Worm (Caenorhabditis elegans) whole organism, L1 larva: ENCODE measurements around the gene ccm-3.

Experiments
- C04F5.9 ChIP-seq: sonication (generic microtip); optimal IDR thresholded peaks from 2 replicates; lab custom pipeline; 2016; ENCODE audit warnings: missing genetic modification characterization, missing compliant biosample characterization
- F16B12.6 ChIP-seq: fragments of 150-350 bp; optimal IDR thresholded peaks from 2 replicates; lab custom pipeline; 2014; ENCODE audit warnings: missing biosample characterization, missing genetic modification characterization
- aha-1 ChIP-seq: fragments of 150-350 bp; optimal IDR thresholded peaks from 2 replicates; lab custom pipeline; 2014; ENCODE audit warnings: missing biosample characterization, missing genetic modification characterization
- alr-1 ChIP-seq: fragments of 200-800 bp; sonication (Bioruptor generic); optimal IDR thresholded peaks from 2 replicates; lab custom pipeline; 2018; ENCODE audit warnings: borderline replicate concordance, mild to moderate bottlenecking, missing genetic modification characterization, missing compliant biosample characterization
- aly-2 ChIP-seq: fragments of 150-350 bp; optimal IDR thresholded peaks from 2 replicates; lab custom pipeline; 2014; ENCODE audit warnings: missing biosample characterization, missing genetic modification characterization
- ama-1 ChIP-seq: fragments of 150-350 bp; optimal IDR thresholded peaks from 2 replicates; lab custom pipeline; 2014
- blmp-1 ChIP-seq: fragments of 150-350 bp; optimal IDR thresholded peaks from 2 replicates; lab custom pipeline; 2014; ENCODE audit warnings: missing biosample characterization, missing genetic modification characterization
- ceh-8 ChIP-seq: fragments of 200-800 bp; sonication (Bioruptor generic); optimal IDR thresholded peaks from 2 replicates; lab custom pipeline; 2018; ENCODE audit warnings: mild to moderate bottlenecking, missing genetic modification characterization, moderate library complexity, missing compliant biosample characterization
- ceh-82 ChIP-seq, 3 experiments: fragments of 150-350 bp in 1 of 3; sonication (generic microtip) in 2 of 3; optimal IDR thresholded peaks; 2 replicates each; lab custom pipeline; 2014 to 2017; ENCODE audit warnings: missing biosample characterization in 3 of 3, missing genetic modification characterization in 3 of 3
- dsc-1 ChIP-seq: sonication (generic microtip); optimal IDR thresholded peaks from 2 replicates; lab custom pipeline; 2016; ENCODE audit warnings: mild to moderate bottlenecking, missing genetic modification characterization, missing compliant biosample characterization
- efl-1 ChIP-seq, 4 experiments: fragments of 150-350 bp; optimal IDR thresholded peaks in 3 of 4; peaks in 1 of 4; 1 replicate in 1 of 4; 2 replicates in 3 of 4; lab custom pipeline; 2014; ENCODE audit warnings: missing biosample characterization in 2 of 4, missing genetic modification characterization in 2 of 4, missing genetic modification reagents in 2 of 4
- efl-3 ChIP-seq: fragments of 200-800 bp; sonication (Bioruptor generic); optimal IDR thresholded peaks from 2 replicates; lab custom pipeline; 2018; ENCODE audit warnings: mild to moderate bottlenecking, missing genetic modification characterization, missing compliant biosample characterization
- egl-27 ChIP-seq, 2 experiments: fragments of 150-350 bp in 1 of 2; sonication (generic microtip); optimal IDR thresholded peaks; 3 replicates each; lab custom pipeline; 2017 to 2018; ENCODE audit warnings: missing biosample characterization in 2 of 2, missing genetic modification characterization in 2 of 2, missing genetic modification reagents in 2 of 2
- elt-2 ChIP-seq: sonication (generic microtip); optimal IDR thresholded peaks from 2 replicates; lab custom pipeline; 2016; ENCODE audit warnings: missing genetic modification characterization, mild to moderate bottlenecking, inconsistent platforms, missing compliant biosample characterization, missing genetic modification reagents
- elt-3 ChIP-seq, 6 experiments: fragments of 150-350 bp in 1 of 6; sonication (generic microtip); optimal IDR thresholded peaks; 2 replicates each; lab custom pipeline; 2017 to 2018; ENCODE audit warnings: missing biosample characterization in 6 of 6, missing genetic modification characterization in 6 of 6, inconsistent platforms in 1 of 6
- ets-5 ChIP-seq: fragments of 200-800 bp; sonication (Bioruptor generic); IDR thresholded peaks from 2 replicates; pipeline ENCODE4 v1.3.6; 2022; ENCODE audit warnings: missing genetic modification characterization, missing compliant biosample characterization
- fkh-10 ChIP-seq: sonication (generic microtip); optimal IDR thresholded peaks from 2 replicates; lab custom pipeline; 2017; ENCODE audit warnings: missing biosample characterization, missing genetic modification reagents, missing genetic modification characterization
- fkh-4 ChIP-seq: sonication (generic microtip); optimal IDR thresholded peaks from 2 replicates; lab custom pipeline; 2016; ENCODE audit warnings: missing compliant biosample characterization, missing genetic modification characterization, borderline replicate concordance
- fkh-8 ChIP-seq: sonication (generic microtip); optimal IDR thresholded peaks from 2 replicates; lab custom pipeline; 2016; ENCODE audit warnings: mild to moderate bottlenecking, missing genetic modification characterization, missing compliant biosample characterization
- fos-1 ChIP-seq: fragments of 150-350 bp; optimal IDR thresholded peaks from 2 replicates; lab custom pipeline; 2014; ENCODE audit warnings: missing biosample characterization, missing genetic modification characterization
- grh-1 ChIP-seq: fragments of 200-800 bp; sonication (Bioruptor generic); IDR thresholded peaks from 2 replicates; pipeline ENCODE4 v1.3.6; 2022; ENCODE audit warnings: missing genetic modification reagents, missing genetic modification characterization, missing compliant biosample characterization
- irx-1 ChIP-seq: sonication (generic microtip); optimal IDR thresholded peaks from 2 replicates; lab custom pipeline; 2016; ENCODE audit warnings: missing genetic modification characterization, missing compliant biosample characterization
- jun-1 ChIP-seq: fragments of 150-350 bp; optimal IDR thresholded peaks from 2 replicates; lab custom pipeline; 2014; ENCODE audit warnings: missing biosample characterization, missing genetic modification reagents, missing genetic modification characterization
- lin-13 ChIP-seq: fragments of 150-350 bp; optimal IDR thresholded peaks from 2 replicates; lab custom pipeline; 2014; ENCODE audit warnings: missing biosample characterization, missing genetic modification reagents, missing genetic modification characterization
- lin-35 ChIP-seq, 2 experiments: fragments of 150-350 bp; optimal IDR thresholded peaks; 2 replicates each; lab custom pipeline; 2014; ENCODE audit warnings: missing biosample characterization in 2 of 2, missing genetic modification characterization in 2 of 2, missing genetic modification reagents in 2 of 2
- lin-39 ChIP-seq: fragments of 150-350 bp; optimal IDR thresholded peaks from 2 replicates; lab custom pipeline; 2014; ENCODE audit warnings: missing biosample characterization, missing genetic modification reagents, missing genetic modification characterization
- lir-3 ChIP-seq: sonication (generic microtip); optimal IDR thresholded peaks from 2 replicates; lab custom pipeline; 2016; ENCODE audit warnings: mild to moderate bottlenecking, missing genetic modification characterization, moderate library complexity, missing compliant biosample characterization; ENCODE audit not compliant: poor library complexity
- mab-9 ChIP-seq: fragments of 200-800 bp; sonication (Bioruptor generic); IDR thresholded peaks from 2 replicates; pipeline ENCODE4 v1.3.6; 2022; ENCODE audit warnings: missing genetic modification reagents, missing genetic modification characterization, missing compliant biosample characterization
- mdl-1 ChIP-seq, 2 experiments: fragments of 150-350 bp; optimal IDR thresholded peaks; 2 replicates each; lab custom pipeline; 2014 to 2017; ENCODE audit warnings: missing biosample characterization in 2 of 2, missing genetic modification characterization in 2 of 2, inconsistent platforms in 1 of 2
- nhr-11 ChIP-seq: fragments of 150-350 bp; optimal IDR thresholded peaks from 2 replicates; lab custom pipeline; 2014; ENCODE audit warnings: missing biosample characterization, missing genetic modification characterization
- nhr-20 ChIP-seq: sonication (generic microtip); optimal IDR thresholded peaks from 2 replicates; lab custom pipeline; 2016; ENCODE audit warnings: mild to moderate bottlenecking, missing genetic modification characterization, missing compliant biosample characterization
- nhr-28 ChIP-seq: fragments of 150-350 bp; optimal IDR thresholded peaks from 2 replicates; lab custom pipeline; 2014; ENCODE audit warnings: missing biosample characterization, missing genetic modification characterization
- nhr-71 ChIP-seq: sonication (generic microtip); optimal IDR thresholded peaks from 2 replicates; lab custom pipeline; 2016; ENCODE audit warnings: mild to moderate bottlenecking, missing genetic modification characterization, moderate library complexity, missing compliant biosample characterization
- nhr-77 ChIP-seq: fragments of 150-350 bp; optimal IDR thresholded peaks from 2 replicates; lab custom pipeline; 2014; ENCODE audit warnings: missing biosample characterization, missing genetic modification characterization
- nhr-90 ChIP-seq: sonication (generic microtip); optimal IDR thresholded peaks from 2 replicates; lab custom pipeline; 2016; ENCODE audit warnings: mild to moderate bottlenecking, missing genetic modification characterization, missing compliant biosample characterization; ENCODE audit not compliant: poor library complexity
- pag-3 ChIP-seq: sonication (generic microtip); optimal IDR thresholded peaks from 2 replicates; lab custom pipeline; 2017; ENCODE audit warnings: missing genetic modification characterization, mild to moderate bottlenecking, missing compliant biosample characterization, antibody characterized with exemption, borderline replicate concordance; ENCODE audit not compliant: insufficient read depth
- pax-3 ChIP-seq: fragments of 200-800 bp; sonication (Bioruptor generic); optimal IDR thresholded peaks from 2 replicates; lab custom pipeline; 2018; ENCODE audit warnings: mild to moderate bottlenecking, missing genetic modification characterization, moderate library complexity, missing compliant biosample characterization
- rnt-1 ChIP-seq: sonication (generic microtip); optimal IDR thresholded peaks from 2 replicates; lab custom pipeline; 2016; ENCODE audit warnings: mild to moderate bottlenecking, missing genetic modification characterization, moderate library complexity, missing compliant biosample characterization
- skn-1 ChIP-seq: fragments of 150-350 bp; optimal IDR thresholded peaks from 2 replicates; lab custom pipeline; 2014; ENCODE audit warnings: missing biosample characterization, missing genetic modification characterization
- sox-4 ChIP-seq: sonication (generic microtip); optimal IDR thresholded peaks from 2 replicates; lab custom pipeline; 2016; ENCODE audit warnings: missing genetic modification characterization, missing compliant biosample characterization
- sup-37 ChIP-seq: fragments of 200-800 bp; sonication (Bioruptor generic); optimal IDR thresholded peaks from 2 replicates; lab custom pipeline; 2018; ENCODE audit warnings: mild to moderate bottlenecking, missing genetic modification characterization, missing compliant biosample characterization
- tbx-2 ChIP-seq: sonication (generic microtip); optimal IDR thresholded peaks from 2 replicates; lab custom pipeline; 2016; ENCODE audit warnings: missing genetic modification characterization, missing compliant biosample characterization
- tlp-1 ChIP-seq: fragments of 150-350 bp; optimal IDR thresholded peaks from 2 replicates; lab custom pipeline; 2014; ENCODE audit warnings: missing biosample characterization, missing genetic modification characterization
- unc-130 ChIP-seq: fragments of 150-350 bp; optimal IDR thresholded peaks from 2 replicates; lab custom pipeline; 2017; ENCODE audit warnings: missing biosample characterization, missing genetic modification characterization, inconsistent platforms
- unc-30 ChIP-seq: sonication (generic microtip); optimal IDR thresholded peaks from 2 replicates; lab custom pipeline; 2017; ENCODE audit warnings: missing biosample characterization, missing genetic modification characterization
- unc-62 ChIP-seq: fragments of 150-350 bp; optimal IDR thresholded peaks from 2 replicates; lab custom pipeline; 2014; ENCODE audit warnings: missing biosample characterization, missing genetic modification reagents, missing genetic modification characterization
- zag-1 ChIP-seq: fragments of 150-350 bp; optimal IDR thresholded peaks from 2 replicates; lab custom pipeline; 2014; ENCODE audit warnings: missing biosample characterization, missing genetic modification characterization
- zip-4 ChIP-seq: fragments of 200-800 bp; sonication (Bioruptor generic); optimal IDR thresholded peaks from 2 replicates; lab custom pipeline; 2018; ENCODE audit warnings: mild to moderate bottlenecking, missing genetic modification characterization, moderate library complexity, missing compliant biosample characterization
- ztf-4 ChIP-seq: fragments of 150-350 bp; optimal IDR thresholded peaks from 2 replicates; lab custom pipeline; 2014; ENCODE audit warnings: missing biosample characterization, missing genetic modification characterization

ccm-3 gene

DNA sequence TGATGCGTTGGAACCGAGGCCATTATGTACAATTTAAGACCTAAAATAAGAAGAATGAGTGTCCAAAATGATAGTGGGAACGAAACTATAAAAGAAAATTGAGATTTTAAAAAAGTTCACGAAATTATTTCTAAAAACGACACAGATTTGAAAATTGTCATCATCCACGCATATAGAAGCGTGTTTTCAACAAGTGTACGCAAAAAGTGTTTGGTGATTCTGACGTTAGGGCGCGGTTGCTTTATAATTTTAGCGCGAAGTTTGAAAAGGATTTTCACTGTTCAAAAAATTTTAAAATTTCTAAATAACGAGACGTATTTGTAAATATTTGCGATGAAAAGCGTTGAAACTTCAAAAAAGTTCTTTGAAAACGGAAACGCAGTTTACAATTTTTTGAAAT, 43.7 kb downstream of the ccm-3 start, which contains the start of gene cdc-48.1 (continued):
- peak; percentile 100 for TF ChIP-seq unc-62
- TF ChIP-seq nhr-11 (tag; lab: Kevin White, UChicago): peak; percentile 100
- TF ChIP-seq nhr-28: peak; percentile 77
- peak; percentile 100 for TF ChIP-seq skn-1
- TF ChIP-seq jun-1 (tag; lab: Kevin White, UChicago): peak; percentile 99
- TF ChIP-seq tlp-1: no peak
- peak; percentile 81 for TF ChIP-seq F16B12.6 (tag; lab: Kevin White, UChicago)
- peak; percentile 99 for TF ChIP-seq mab-9 (GFP tag; lab: Robert Waterston, UW)
- peak; percentile 100 for TF ChIP-seq nhr-20 (tag; lab: Kevin White, UChicago)
- peak; percentile 100 for TF ChIP-seq unc-130 (tag; lab: Kevin White, UChicago)
- peak; percentile 98 for TF ChIP-seq lir-3 (tag; lab: Kevin White, UChicago)
- TF ChIP-seq ztf-4 (tag; lab: Kevin White, UChicago): peak; percentile 100
- peak; percentile 100 for TF ChIP-seq lin-13 (GFP tag; lab: Kevin White, UChicago)
- TF ChIP-seq elt-2 (tag; lab: Kevin White, UChicago): peak; percentile 97
- peak; percentile 99 to 100 (median 100) for TF ChIP-seq elt-3 (tag; optimal IDR thresholded peaks at IDR 0.05; lab: Kevin White, UChicago)
- peak; percentile 100 for TF ChIP-seq dsc-1 (tag; lab: Kevin White, UChicago)
- TF ChIP-seq sox-4 (tag; lab: Kevin White, UChicago): peak; percentile 98
- no peak for TF ChIP-seq alr-1 (tag; lab: Kevin White, UChicago)
- peak; percentile 100 for TF ChIP-seq nhr-77 (tag; lab: Kevin White, UChicago)
- TF ChIP-seq efl-1 (optimal IDR thresholded peaks at IDR 0.05; lab: Kevin White, UChicago): peak; percentile 100
- TF ChIP-seq efl-1 (GFP tag; optimal IDR thresholded peaks at IDR 0.05 in 1 of 2; lab: Kevin White, UChicago): peak; percentile 100
- TF ChIP-seq mdl-1 (tag; optimal IDR thresholded peaks at IDR 0.05; lab: Kevin White, UChicago): peak; percentile 82 to 99
- peak; percentile 100 for TF ChIP-seq lin-39 (tag; lab: Kevin White, UChicago)
- TF ChIP-seq zag-1 (tag; lab: Kevin White, UChicago): peak; percentile 100
- TF ChIP-seq ama-1 (lab: Kevin White, UChicago): peak; percentile 98
- peak; percentile 98 for TF ChIP-seq C04F5.9
- peak; percentile 100 for TF ChIP-seq fkh-8 (tag; lab: Kevin White, UChicago)
- peak; percentile 100 for TF ChIP-seq fos-1
- TF ChIP-seq sup-37 (GFP tag; lab: Kevin White, UChicago): peak; percentile 99
- TF ChIP-seq ets-5 (GFP tag; lab: Robert Waterston, UW): peak; percentile 97; the same call in 1 of the 2 replicates
- TF ChIP-seq nhr-90: peak; percentile 100
- peak; percentile 100 for TF ChIP-seq tbx-2 (tag; lab: Kevin White, UChicago)
- TF ChIP-seq ceh-82 (tag; optimal IDR thresholded peaks at IDR 0.05; lab: Kevin White, UChicago): peak; percentile 100
- TF ChIP-seq rnt-1 (tag; lab: Kevin White, UChicago): peak; percentile 100
- TF ChIP-seq blmp-1: peak; percentile 95
- TF ChIP-seq egl-27 (tag; optimal IDR thresholded peaks at IDR 0.05; lab: Kevin White, UChicago): peak; percentile 90 to 100
- peak; percentile 96 for TF ChIP-seq zip-4 (GFP tag; lab: Kevin White, UChicago)
- peak; percentile 100 for TF ChIP-seq nhr-71 (tag; lab: Kevin White, UChicago)
- peak; percentile 88 for TF ChIP-seq efl-3 (GFP tag; lab: Kevin White, UChicago)
- TF ChIP-seq irx-1 (tag; lab: Kevin White, UChicago): peak; percentile 99
- TF ChIP-seq lin-35 (GFP tag; optimal IDR thresholded peaks at IDR 0.05; lab: Kevin White, UChicago): peak; percentile 100
- TF ChIP-seq aha-1 (tag; lab: Kevin White, UChicago): peak; percentile 97
- peak; percentile 99 for TF ChIP-seq pax-3 (tag; lab: Kevin White, UChicago)
- peak; percentile 100 for TF ChIP-seq fkh-10 (GFP tag; lab: Kevin White, UChicago)
- TF ChIP-seq grh-1 (GFP tag; lab: Robert Waterston, UW): peak; percentile 100
- TF ChIP-seq fkh-4 (tag; lab: Kevin White, UChicago): peak; percentile 93
- peak; percentile 91 for TF ChIP-seq pag-3
- TF ChIP-seq ceh-8 (GFP tag; lab: Kevin White, UChicago): peak; percentile 99
- TF ChIP-seq aly-2 (tag; lab: Kevin White, UChicago): peak; percentile 100
- peak; percentile 99 for TF ChIP-seq unc-30
